Worm (Caenorhabditis elegans) whole organism, L3 larva: ENCODE data around the gene paqr-3.

Source experiments
- ceh-82 ChIP-seq: fragments of 150-350 bp; optimal IDR thresholded peaks from 2 replicates; lab custom pipeline; 2014; ENCODE audit warnings: missing biosample characterization, missing genetic modification characterization
- elt-3 ChIP-seq, 3 experiments: fragments of 150-350 bp in 1 of 3; sonication (generic microtip) in 2 of 3; optimal IDR thresholded peaks; 2 replicates in 2 of 3; 4 replicates in 1 of 3; lab custom pipeline; 2014 to 2017; ENCODE audit warnings: missing biosample characterization in 3 of 3, missing genetic modification characterization in 3 of 3
- jun-1 ChIP-seq: fragments of 150-350 bp; optimal IDR thresholded peaks from 2 replicates; lab custom pipeline; 2014; ENCODE audit warnings: missing biosample characterization, missing genetic modification reagents, missing genetic modification characterization
- nfya-1 ChIP-seq: sonication (generic microtip); optimal IDR thresholded peaks from 2 replicates; lab custom pipeline; 2017; ENCODE audit warnings: missing genetic modification characterization, mild to moderate bottlenecking, missing compliant biosample characterization, antibody characterized with exemption, moderate library complexity; ENCODE audit not compliant: insufficient read depth
- nhr-237 ChIP-seq: fragments of 150-350 bp; optimal IDR thresholded peaks from 2 replicates; lab custom pipeline; 2014; ENCODE audit warnings: missing biosample characterization, missing genetic modification characterization
- nhr-28 ChIP-seq: fragments of 150-350 bp; optimal IDR thresholded peaks from 2 replicates; lab custom pipeline; 2014; ENCODE audit warnings: missing biosample characterization, missing genetic modification characterization
- nhr-77 ChIP-seq: fragments of 150-350 bp; optimal IDR thresholded peaks from 2 replicates; lab custom pipeline; 2014; ENCODE audit warnings: missing biosample characterization, missing genetic modification characterization
- unc-39 ChIP-seq: sonication (generic microtip); optimal IDR thresholded peaks from 4 replicates; lab custom pipeline; 2017; ENCODE audit warnings: missing biosample characterization, missing genetic modification characterization
- zag-1 ChIP-seq: fragments of 150-350 bp; optimal IDR thresholded peaks from 2 replicates; lab custom pipeline; 2014; ENCODE audit warnings: missing biosample characterization, missing genetic modification characterization

DNA sequence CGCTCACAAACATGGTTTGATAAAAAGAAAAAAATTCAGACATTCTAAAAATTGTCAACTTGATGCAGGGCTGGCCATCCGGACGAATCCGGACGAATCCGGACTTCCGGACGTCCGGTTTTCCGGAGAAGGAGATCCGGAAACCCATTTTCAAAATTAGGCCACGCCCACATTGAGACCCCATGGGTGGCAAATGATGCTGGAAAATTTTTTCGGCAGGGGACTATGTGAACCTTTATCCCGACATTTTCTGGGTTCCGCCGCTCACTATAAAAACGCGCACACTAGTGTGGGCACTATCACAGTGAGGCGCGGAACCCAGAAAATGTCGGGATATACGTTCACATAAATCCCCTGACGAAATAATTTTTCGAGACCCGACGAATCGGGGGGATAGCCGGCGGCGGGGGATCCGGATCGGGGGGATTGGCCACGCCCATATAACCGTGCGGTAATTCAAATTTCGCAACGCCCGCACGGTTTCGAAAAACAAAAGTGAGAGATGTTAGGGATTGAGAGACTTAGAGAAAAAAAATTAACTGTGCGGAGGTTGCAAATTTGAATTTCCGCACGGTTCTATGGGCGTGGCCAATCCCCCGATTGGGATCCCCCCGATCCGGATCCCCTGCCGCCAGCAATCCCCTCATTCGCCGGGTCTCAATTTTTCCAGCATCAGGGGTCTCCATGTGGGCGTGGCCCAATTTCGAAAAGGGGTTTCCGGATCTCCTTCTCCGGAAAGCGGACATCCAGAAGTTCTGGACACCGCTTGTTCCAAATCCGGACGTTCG lies 4.5 kb upstream of the paqr-3 start:
- no peak for TF ChIP-seq nhr-237 (tag; lab: Kevin White, UChicago)
- TF ChIP-seq nfya-1 (tag; lab: Kevin White, UChicago): no peak
- TF ChIP-seq jun-1: no peak
- no peak for TF ChIP-seq elt-3 (tag; optimal IDR thresholded peaks at IDR 0.05; lab: Kevin White, UChicago)
- TF ChIP-seq nhr-77: no peak
- TF ChIP-seq ceh-82 (tag; lab: Kevin White, UChicago): no peak
- no peak for TF ChIP-seq zag-1 (tag; lab: Kevin White, UChicago)
- no peak for TF ChIP-seq nhr-28 (tag; lab: Kevin White, UChicago)
- no peak for TF ChIP-seq unc-39
